Worm (Caenorhabditis elegans) whole organism, L3 larva: ENCODE measurements around the gene tctn-1.

Experiments
- elt-1 ChIP-seq: fragments of 150-350 bp; optimal IDR thresholded peaks from 2 replicates; lab custom pipeline; 2014; ENCODE audit warnings: missing biosample characterization, missing genetic modification characterization
- pha-4 ChIP-seq: fragments of 150-350 bp; optimal IDR thresholded peaks from 2 replicates; lab custom pipeline; 2014; ENCODE audit warnings: missing biosample characterization, missing genetic modification reagents, missing genetic modification characterization

DNA sequence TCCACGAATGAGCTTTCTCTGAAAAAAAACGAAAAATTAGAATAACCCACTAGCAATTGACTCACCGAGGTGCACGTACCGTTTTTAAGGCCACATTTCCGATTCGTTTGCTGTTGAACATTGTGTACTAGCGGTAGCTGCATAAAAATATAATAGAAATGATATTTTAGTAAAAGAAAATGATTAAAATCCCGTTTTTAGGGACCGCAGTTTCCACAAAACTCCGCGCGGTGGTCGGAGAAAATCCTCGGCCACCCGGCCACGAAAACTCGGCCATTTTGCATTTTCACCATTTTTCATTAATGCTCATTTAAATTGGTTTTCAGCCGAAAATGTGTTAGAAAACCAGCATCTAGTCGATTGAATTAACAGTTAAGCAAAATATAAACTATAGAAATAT lies 35.3 kb downstream of the tctn-1 start, which contains the start of gene yars-2:
- TF ChIP-seq pha-4: peak; percentile 26
- no peak for TF ChIP-seq elt-1 (tag; lab: Kevin White, UChicago)
